Worm (Caenorhabditis elegans) whole organism, young adult: ENCODE results near the gene trpp-6.

ENCODE experiments used
- B0035.1 ChIP-seq: sonication (generic microtip); optimal IDR thresholded peaks from 2 replicates; lab custom pipeline; 2016; ENCODE audit warnings: missing genetic modification characterization, mild to moderate bottlenecking, missing compliant biosample characterization, missing genotype, missing genetic modification reagents
- B0261.1 ChIP-seq: sonication (generic microtip); optimal IDR thresholded peaks from 2 replicates; lab custom pipeline; 2016; ENCODE audit warnings: mild to moderate bottlenecking, missing genetic modification characterization, moderate library complexity, missing compliant biosample characterization
- F39B2.1 ChIP-seq: fragments of 200-800 bp; sonication (Bioruptor generic); IDR thresholded peaks from 2 replicates; pipeline ENCODE4 v1.3.6; 2022; ENCODE audit warnings: missing genetic modification reagents, missing genetic modification characterization, missing compliant biosample characterization
- F52B5.7 ChIP-seq: sonication (generic microtip); optimal IDR thresholded peaks from 2 replicates; lab custom pipeline; 2016; ENCODE audit warnings: mild to moderate bottlenecking, missing genetic modification characterization, missing compliant biosample characterization
- F57C9.4 ChIP-seq: sonication (generic microtip); optimal IDR thresholded peaks from 2 replicates; lab custom pipeline; 2017; ENCODE audit warnings: mild to moderate bottlenecking, missing genetic modification characterization, missing compliant biosample characterization
- K11D2.4 ChIP-seq: fragments of 200-800 bp; sonication (Bioruptor generic); IDR thresholded peaks from 2 replicates; pipeline ENCODE4 v1.3.6; 2022; ENCODE audit warnings: missing genetic modification reagents, missing genetic modification characterization, missing compliant biosample characterization
- Y53F4B.3 ChIP-seq: fragments of 200-800 bp; sonication (Bioruptor generic); IDR thresholded peaks from 2 replicates; pipeline ENCODE4 v1.3.6; 2022; ENCODE audit warnings: missing genetic modification reagents, missing genetic modification characterization, missing compliant biosample characterization
- Y56A3A.18 ChIP-seq: fragments of 200-800 bp; sonication (Bioruptor generic); IDR thresholded peaks from 2 replicates; pipeline ENCODE4 v1.3.6; 2022; ENCODE audit warnings: missing genetic modification reagents, missing genetic modification characterization, missing compliant biosample characterization
- ZK185.1 ChIP-seq: sonication (generic microtip); optimal IDR thresholded peaks from 2 replicates; lab custom pipeline; 2016; ENCODE audit warnings: mild to moderate bottlenecking, missing genetic modification characterization, missing compliant biosample characterization; ENCODE audit not compliant: poor library complexity, severe bottlenecking
- attf-6 ChIP-seq: fragments of 200-800 bp; sonication (Bioruptor generic); IDR thresholded peaks from 2 replicates; pipeline ENCODE4 v1.3.6; 2022; ENCODE audit warnings: missing genetic modification reagents, missing genetic modification characterization, missing compliant biosample characterization
- ccch-3 ChIP-seq: fragments of 200-800 bp; sonication (Bioruptor generic); optimal IDR thresholded peaks from 2 replicates; lab custom pipeline; 2018; ENCODE audit warnings: mild to moderate bottlenecking, missing genetic modification characterization, missing compliant biosample characterization
- ceh-91 ChIP-seq: fragments of 200-800 bp; sonication (Bioruptor generic); IDR thresholded peaks from 2 replicates; pipeline ENCODE4 v1.3.6; 2022; ENCODE audit warnings: missing genetic modification reagents, missing genetic modification characterization, missing compliant biosample characterization
- dox-1 ChIP-seq: fragments of 200-800 bp; sonication (Bioruptor generic); IDR thresholded peaks from 2 replicates; pipeline ENCODE4 v1.3.6; 2022; ENCODE audit warnings: missing genetic modification reagents, missing genetic modification characterization, missing compliant biosample characterization
- dpff-1 ChIP-seq: sonication (generic microtip); optimal IDR thresholded peaks from 2 replicates; lab custom pipeline; 2017; ENCODE audit warnings: mild to moderate bottlenecking, missing genetic modification characterization, missing compliant biosample characterization
- egl-18 ChIP-seq: fragments of 200-800 bp; sonication (Bioruptor generic); IDR thresholded peaks from 2 replicates; pipeline ENCODE4 v1.3.6; 2022; ENCODE audit warnings: missing genetic modification reagents, missing genetic modification characterization, missing compliant biosample characterization
- fkh-3 ChIP-seq: sonication (generic microtip); optimal IDR thresholded peaks from 2 replicates; lab custom pipeline; 2016; ENCODE audit warnings: mild to moderate bottlenecking, missing genetic modification characterization, missing compliant biosample characterization
- him-1 ChIP-seq: sonication (generic microtip); optimal IDR thresholded peaks from 2 replicates; lab custom pipeline; 2016; ENCODE audit warnings: missing genotype, missing genetic modification reagents, missing genetic modification characterization, missing compliant biosample characterization
- hlh-12 ChIP-seq: sonication (generic microtip); optimal IDR thresholded peaks from 2 replicates; lab custom pipeline; 2016; ENCODE audit warnings: missing genetic modification characterization, missing compliant biosample characterization
- hmg-20 ChIP-seq: fragments of 200-800 bp; sonication (Bioruptor generic); IDR thresholded peaks from 2 replicates; pipeline ENCODE4 v1.3.6; 2022; ENCODE audit warnings: missing genetic modification reagents, missing genetic modification characterization, missing compliant biosample characterization
- lin-26 ChIP-seq: fragments of 200-800 bp; sonication (Bioruptor generic); IDR thresholded peaks from 2 replicates; pipeline ENCODE4 v1.3.6; 2022; ENCODE audit warnings: missing genetic modification reagents, missing genetic modification characterization, missing compliant biosample characterization
- lin-35 ChIP-seq, 3 experiments: fragments of 150-350 bp in 2 of 3; sonication (generic microtip) in 1 of 3; optimal IDR thresholded peaks; 2 replicates each; lab custom pipeline; 2014 to 2018; ENCODE audit warnings: missing biosample characterization in 3 of 3, missing genetic modification characterization in 3 of 3, missing genetic modification reagents in 3 of 3
- lir-1 ChIP-seq: fragments of 200-800 bp; sonication (Bioruptor generic); conservative IDR thresholded peaks from 2 replicates; pipeline ENCODE4 v1.3.6; 2022; ENCODE audit warnings: missing genetic modification reagents, missing genetic modification characterization, missing compliant biosample characterization
- lsy-27 ChIP-seq: sonication (generic microtip); optimal IDR thresholded peaks from 2 replicates; lab custom pipeline; 2017; ENCODE audit warnings: missing genetic modification characterization, mild to moderate bottlenecking, missing compliant biosample characterization, antibody characterized with exemption, missing genotype, borderline replicate concordance; ENCODE audit not compliant: insufficient read depth
- madf-10 ChIP-seq: sonication (generic microtip); optimal IDR thresholded peaks from 2 replicates; lab custom pipeline; 2016; ENCODE audit warnings: mild to moderate bottlenecking, missing genetic modification characterization, missing compliant biosample characterization
- mel-28 ChIP-seq: sonication (generic microtip); optimal IDR thresholded peaks from 2 replicates; lab custom pipeline; 2016; ENCODE audit warnings: borderline replicate concordance, mild to moderate bottlenecking, missing genetic modification characterization, missing compliant biosample characterization
- mes-4 ChIP-seq: sonication (generic microtip); optimal IDR thresholded peaks from 2 replicates; lab custom pipeline; 2016; ENCODE audit warnings: missing genotype, missing genetic modification characterization, missing compliant biosample characterization
- mxl-1 ChIP-seq: sonication (generic microtip); optimal IDR thresholded peaks from 2 replicates; lab custom pipeline; 2016; ENCODE audit warnings: missing genetic modification characterization, missing compliant biosample characterization
- nfya-2 ChIP-seq: fragments of 200-800 bp; sonication (Bioruptor generic); IDR thresholded peaks from 2 replicates; pipeline ENCODE4 v1.3.6; 2022; ENCODE audit warnings: missing genetic modification reagents, missing genetic modification characterization, missing compliant biosample characterization
- nhr-27 ChIP-seq: fragments of 200-800 bp; sonication (Bioruptor generic); optimal IDR thresholded peaks from 2 replicates; lab custom pipeline; 2018; ENCODE audit warnings: mild to moderate bottlenecking, missing genetic modification characterization, moderate library complexity, missing compliant biosample characterization
- nhr-80 ChIP-seq: sonication (generic microtip); optimal IDR thresholded peaks from 2 replicates; lab custom pipeline; 2016; ENCODE audit warnings: missing genetic modification characterization, missing compliant biosample characterization
- nhr-90 ChIP-seq: sonication (generic microtip); optimal IDR thresholded peaks from 2 replicates; lab custom pipeline; 2016; ENCODE audit warnings: missing genotype, mild to moderate bottlenecking, missing genetic modification characterization, missing compliant biosample characterization
- pbrm-1 ChIP-seq: fragments of 200-800 bp; sonication (Bioruptor generic); IDR thresholded peaks from 2 replicates; pipeline ENCODE4 v1.3.6; 2022; ENCODE audit warnings: missing genetic modification reagents, missing genetic modification characterization, missing compliant biosample characterization
- rcor-1 ChIP-seq: fragments of 200-800 bp; sonication (Bioruptor generic); IDR thresholded peaks from 2 replicates; pipeline ENCODE4 v1.3.6; 2022; ENCODE audit warnings: missing genetic modification reagents, missing genetic modification characterization, missing compliant biosample characterization
- snpc-1.3 ChIP-seq: sonication (generic microtip); optimal IDR thresholded peaks from 2 replicates; lab custom pipeline; 2017; ENCODE audit warnings: missing genetic modification characterization, mild to moderate bottlenecking, missing compliant biosample characterization, antibody characterized with exemption, moderate library complexity, missing genotype, missing genetic modification reagents; ENCODE audit not compliant: insufficient read depth
- unc-130 ChIP-seq: sonication (generic microtip); optimal IDR thresholded peaks from 2 replicates; lab custom pipeline; 2016; ENCODE audit warnings: missing genetic modification reagents, missing genetic modification characterization, missing compliant biosample characterization
- ztf-3 ChIP-seq: fragments of 200-800 bp; sonication (Bioruptor generic); optimal IDR thresholded peaks from 2 replicates; lab custom pipeline; 2018; ENCODE audit warnings: mild to moderate bottlenecking, missing genetic modification characterization, missing compliant biosample characterization

The trpp-6 gene

DNA sequence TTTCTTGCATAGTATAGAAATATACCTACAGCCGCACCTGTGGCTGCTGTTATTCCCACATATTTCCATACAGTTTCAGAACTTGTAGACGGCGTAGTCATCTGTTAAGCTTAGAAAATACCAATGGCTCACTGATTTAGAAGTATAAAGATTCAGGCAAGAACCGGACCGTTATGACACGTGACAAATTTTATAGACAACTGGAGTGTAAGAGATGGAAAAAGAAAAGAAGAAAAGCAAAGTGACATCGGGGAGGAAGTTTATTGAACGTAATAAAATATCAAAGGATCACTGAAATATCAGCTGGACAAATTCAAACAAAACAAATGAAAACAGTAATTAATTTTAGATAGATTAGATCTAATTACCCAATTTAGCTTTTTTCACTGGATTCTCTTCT, 5.5 kb upstream of the trpp-6 start, which contains the start of gene rmd-2 (continued):
- no peak for TF ChIP-seq snpc-1.3 (tag; lab: Kevin White, UChicago)
- TF ChIP-seq, all 124 proteins: peak for 0

DNA sequence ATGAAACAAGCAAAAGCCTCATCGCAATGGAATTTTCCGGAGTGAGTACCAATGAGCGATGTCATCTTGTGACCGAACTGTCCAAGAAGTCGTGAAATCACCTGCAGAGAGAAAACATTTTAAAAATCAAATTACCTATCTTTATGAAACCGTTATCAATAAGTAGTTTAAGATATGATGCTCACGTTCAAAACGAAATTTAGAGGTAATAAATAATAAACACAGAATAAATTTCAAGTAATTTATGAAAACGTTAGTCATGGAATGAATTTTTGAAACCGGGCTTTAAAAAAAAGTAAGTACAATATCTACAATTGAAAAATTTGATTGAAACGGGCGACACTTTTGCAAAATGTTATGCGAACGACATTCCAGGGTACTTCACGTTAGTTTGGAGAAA, 4.0 kb upstream of the trpp-6 start, which contains the start of gene C27H6.8:
TSS of gene C27H6.8 (minus strand) at position 101 of the 400 bp plus-strand sequence.
- no peak for TF ChIP-seq madf-10 (tag; lab: Kevin White, UChicago)
- TF ChIP-seq ztf-3 (GFP tag; lab: Kevin White, UChicago): no peak
- no peak for TF ChIP-seq nhr-80 (tag; lab: Kevin White, UChicago)
- TF ChIP-seq B0261.1: no peak
- no peak for TF ChIP-seq nhr-27 (tag; lab: Kevin White, UChicago)
- TF ChIP-seq him-1 (tag; lab: Kevin White, UChicago): no peak
- no peak for TF ChIP-seq nhr-90
- TF ChIP-seq B0035.1 (tag; lab: Kevin White, UChicago): no peak
- no peak for TF ChIP-seq mxl-1
- no peak for TF ChIP-seq ccch-3 (GFP tag; lab: Kevin White, UChicago)
- no peak for TF ChIP-seq dox-1 (GFP tag; lab: Robert Waterston, UW)
- no peak for TF ChIP-seq mes-4 (tag; lab: Kevin White, UChicago)

DNA sequence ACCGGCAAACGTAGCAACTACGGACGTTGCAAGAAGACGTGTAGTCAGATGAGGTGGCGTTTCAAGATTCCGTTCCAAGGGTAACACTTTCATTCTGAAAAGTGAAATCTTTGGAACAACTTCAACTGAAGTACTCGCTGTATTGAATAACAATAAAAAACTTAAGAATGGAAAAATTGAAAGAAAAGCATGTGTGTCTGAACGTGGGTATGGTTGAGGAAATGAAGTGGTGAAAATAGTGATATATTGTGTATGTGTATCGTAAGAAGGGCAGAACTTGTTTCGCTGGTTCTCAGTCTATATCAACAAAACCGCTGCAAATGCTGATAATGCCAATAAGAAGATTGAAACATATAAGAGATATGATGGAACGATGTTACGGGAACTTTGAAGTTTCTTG, 4.1 kb downstream of the trpp-6 start, which contains the start of gene K08H10.6:
TSS of gene K08H10.6 (minus strand) at position 101 of the 400 bp plus-strand sequence.
- TF ChIP-seq unc-130 (GFP tag; lab: Kevin White, UChicago) (no peak), lin-35 (GFP tag; optimal IDR thresholded peaks at IDR 0.05; lab: Kevin White, UChicago) (no peak), attf-6 (GFP tag; lab: Robert Waterston, UW) (no peak), Y53F4B.3 (GFP tag; lab: Robert Waterston, UW) (no peak), hlh-12 (tag; lab: Kevin White, UChicago) (no peak), K11D2.4 (GFP tag; lab: Robert Waterston, UW) (no peak), pbrm-1 (GFP tag; lab: Robert Waterston, UW) (no peak), mel-28 (no peak), Y56A3A.18 (no peak)

DNA sequence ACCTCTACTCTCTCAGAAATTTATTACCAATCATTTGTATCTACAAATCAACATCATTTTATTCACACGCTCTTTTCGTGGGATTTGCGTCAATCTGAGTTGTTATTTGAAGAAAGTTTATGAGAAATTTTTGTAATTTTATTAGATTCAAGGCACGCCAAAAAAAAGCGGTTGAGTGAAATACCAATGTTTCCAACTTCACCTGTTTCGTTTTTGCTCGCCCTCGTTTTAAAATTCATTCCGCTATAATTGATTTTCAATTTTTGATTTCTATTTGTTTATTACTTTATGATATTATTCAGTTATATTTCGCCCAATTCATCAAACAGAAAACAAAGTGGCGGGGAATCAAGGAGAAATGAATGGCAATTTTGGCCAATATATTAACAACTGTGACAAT, 9.1 kb downstream of the trpp-6 start, which contains the start of gene K08H10.10:
TSS of gene K08H10.10 (plus strand) at position 301 of the 400 bp plus-strand sequence.
- TF ChIP-seq lir-1 (no peak), lin-26 (GFP tag; lab: Robert Waterston, UW) (no peak), F39B2.1 (GFP tag; lab: Robert Waterston, UW) (no peak), him-1 (tag; lab: Kevin White, UChicago) (no peak), F52B5.7 (tag; lab: Kevin White, UChicago) (no peak), dpff-1 (tag; lab: Kevin White, UChicago) (no peak), madf-10 (tag; lab: Kevin White, UChicago) (no peak), ceh-91 (GFP tag; lab: Robert Waterston, UW) (no peak), lsy-27 (no peak), egl-18 (GFP tag; lab: Robert Waterston, UW) (no peak), ZK185.1 (no peak), F57C9.4 (tag; lab: Kevin White, UChicago) (no peak), fkh-3 (no peak), rcor-1 (no peak), hmg-20 (GFP tag; lab: Robert Waterston, UW) (no peak), nfya-2 (no peak)
